Worm (Caenorhabditis elegans): ENCODE measurements around the gene Y116A8B.4.

The Y116A8B.4 gene

DNA sequence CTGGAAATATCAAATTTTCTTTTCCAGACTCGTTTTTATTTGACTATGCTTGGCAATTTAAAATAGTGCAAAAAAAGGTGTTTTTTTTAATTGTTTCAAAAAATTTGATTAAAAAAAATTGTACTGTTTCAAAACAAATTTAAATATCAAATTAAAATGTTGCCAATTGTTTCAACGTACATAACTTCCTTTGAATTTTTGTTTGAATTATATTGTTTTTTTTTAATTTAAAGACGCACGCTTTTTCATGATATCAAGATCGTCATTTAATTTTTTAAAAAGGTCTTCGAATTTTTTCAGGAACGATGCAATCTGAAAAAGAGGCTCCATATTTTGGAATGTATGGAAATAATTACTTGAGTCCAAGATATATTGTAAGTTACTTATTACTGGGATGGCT lies at the start of gene Y116A8B.4:
TSS of gene Y116A8B.4 (plus strand) at position 301 of the 400 bp plus-strand sequence.
- TF ChIP-seq nhr-20 (tag; optimal IDR thresholded peaks at IDR 0.05), result no peak
- TF ChIP-seq hlh-4 (tag; optimal IDR thresholded peaks at IDR 0.05), result no peak
- TF ChIP-seq ceh-88 (GFP tag; IDR thresholded peaks at IDR 0.05), result no peak
- TF ChIP-seq mab-9 (GFP tag; IDR thresholded peaks at IDR 0.05), result no peak
- no peak for TF ChIP-seq xbp-1 (tag; optimal IDR thresholded peaks at IDR 0.05)
- TF ChIP-seq hpl-2 (GFP tag; optimal IDR thresholded peaks at IDR 0.05), result no peak

DNA sequence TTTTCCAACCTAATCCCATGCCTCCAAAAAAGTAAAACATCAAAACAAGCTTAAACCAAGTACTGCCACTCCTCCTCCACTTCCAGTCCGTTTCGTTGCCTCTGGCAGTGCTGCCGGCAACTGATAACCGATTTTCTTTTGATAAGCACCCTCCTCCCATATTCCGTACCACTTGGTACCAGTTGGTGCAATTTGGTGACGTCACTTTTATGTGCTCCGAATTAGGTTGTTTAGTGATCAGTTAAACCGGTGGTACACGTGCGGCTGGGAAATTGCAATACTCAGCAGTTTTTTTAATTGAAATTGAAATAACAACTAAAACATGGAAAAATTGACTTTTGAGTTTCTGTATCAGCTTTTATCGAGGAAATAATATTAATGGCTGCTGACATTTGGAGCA lies 49.5 kb upstream of the Y116A8B.4 start:
- peak; percentile 0 for TF ChIP-seq jun-1 (tag; optimal IDR thresholded peaks at IDR 0.05)
- TF ChIP-seq ztf-4 (tag; optimal IDR thresholded peaks at IDR 0.05), result no peak
- TF ChIP-seq fkh-10 (GFP tag; optimal IDR thresholded peaks at IDR 0.05), result no peak
- TF ChIP-seq nhr-90 (tag; optimal IDR thresholded peaks at IDR 0.05; ENCODE audit: poor library complexity), result peak; percentile 35
- TF ChIP-seq sptf-1 (tag; optimal IDR thresholded peaks at IDR 0.05), result no peak
- TF ChIP-seq elt-2 (tag; optimal IDR thresholded peaks at IDR 0.05), result peak; percentile 94

DNA sequence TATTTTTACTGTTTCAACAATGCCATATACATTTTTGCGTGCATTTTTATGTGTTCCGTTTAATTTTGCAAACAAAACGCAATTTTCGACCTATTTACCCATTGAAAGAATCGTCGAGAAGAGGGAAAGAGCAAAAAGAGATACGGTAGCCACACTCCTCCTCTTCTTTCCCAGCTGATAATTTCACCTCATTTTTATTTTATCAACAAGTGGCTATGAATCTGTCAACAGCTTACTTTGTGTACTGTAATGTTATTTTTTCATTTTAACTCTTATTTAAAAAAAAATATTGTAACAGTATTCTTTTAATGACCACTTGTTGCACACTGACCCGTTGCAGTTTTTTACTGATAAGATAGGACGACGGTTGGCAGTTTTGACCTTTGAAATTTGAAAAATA lies 48.6 kb upstream of the Y116A8B.4 start:
- TF ChIP-seq F16B12.6 (tag; optimal IDR thresholded peaks at IDR 0.05) (no peak), efl-1 (optimal IDR thresholded peaks at IDR 0.05) (no peak), efl-1 (GFP tag; optimal IDR thresholded peaks at IDR 0.05 in 1 of 2) (peak in 1 of 2 experiments; percentile 68)

DNA sequence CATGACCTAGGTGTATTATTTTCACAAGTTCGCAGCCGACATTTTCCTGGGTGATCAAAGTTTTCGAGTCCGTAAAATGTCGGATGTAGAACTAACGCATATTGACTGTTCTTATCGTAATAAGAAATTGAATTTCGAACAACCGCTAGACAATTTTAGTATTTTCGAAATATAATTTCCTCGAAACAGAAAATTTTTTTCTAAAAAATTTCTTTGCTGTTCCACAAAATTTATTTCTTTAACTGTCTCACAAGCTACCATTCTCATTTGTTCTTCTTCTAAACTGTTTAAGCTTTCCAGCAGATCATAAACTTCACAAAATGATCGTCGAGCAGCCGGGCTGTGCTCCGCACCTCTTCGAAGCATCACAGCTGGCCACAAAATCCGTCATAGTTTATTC lies 47.4 kb upstream of the Y116A8B.4 start, which contains the start of gene C52D10.3:
TSS of gene C52D10.3 (plus strand) at position 301 of the 400 bp plus-strand sequence.
- TF ChIP-seq unc-30 (tag; optimal IDR thresholded peaks at IDR 0.05) (no peak), mdl-1 (tag; optimal IDR thresholded peaks at IDR 0.05) (no peak), tbx-2 (tag; optimal IDR thresholded peaks at IDR 0.05) (no peak), nhr-11 (tag; optimal IDR thresholded peaks at IDR 0.05) (no peak), elt-3 (tag; optimal IDR thresholded peaks at IDR 0.05) (no peak), mab-9 (GFP tag; IDR thresholded peaks at IDR 0.05) (no peak), egl-27 (tag; optimal IDR thresholded peaks at IDR 0.05) (no peak), nhr-20 (tag; optimal IDR thresholded peaks at IDR 0.05) (no peak), dpl-1 (GFP tag; optimal IDR thresholded peaks at IDR 0.05) (no peak), unc-86 (tag; optimal IDR thresholded peaks at IDR 0.05) (no peak)

DNA sequence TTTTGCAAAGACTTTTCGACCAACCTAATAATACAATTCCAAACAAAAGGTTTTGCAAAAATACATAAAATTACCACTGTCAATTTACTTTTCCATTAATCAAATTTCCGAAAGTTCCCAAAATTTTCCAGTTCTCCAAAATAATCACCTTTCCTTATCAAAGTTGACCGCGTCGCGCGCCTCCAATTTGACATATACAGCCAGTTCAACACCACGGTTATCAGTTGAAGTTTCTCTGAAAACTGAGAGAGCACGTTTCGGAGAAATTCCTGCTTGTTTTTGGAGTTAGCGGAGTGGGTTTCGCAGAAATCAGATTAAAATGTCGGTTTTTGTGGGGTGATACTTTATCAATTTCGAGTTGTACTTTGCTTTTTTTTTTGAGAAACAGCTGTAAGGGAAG lies 44.5 kb upstream of the Y116A8B.4 start:
- TF ChIP-seq pqm-1 (tag; optimal IDR thresholded peaks at IDR 0.05), result peak; percentile 73
- TF ChIP-seq unc-98 (GFP tag; IDR thresholded peaks at IDR 0.05), result no peak
- TF ChIP-seq tbx-2 (tag; optimal IDR thresholded peaks at IDR 0.05), result no peak
- peak; percentile 59 for TF ChIP-seq elt-2 (tag; optimal IDR thresholded peaks at IDR 0.05)

DNA sequence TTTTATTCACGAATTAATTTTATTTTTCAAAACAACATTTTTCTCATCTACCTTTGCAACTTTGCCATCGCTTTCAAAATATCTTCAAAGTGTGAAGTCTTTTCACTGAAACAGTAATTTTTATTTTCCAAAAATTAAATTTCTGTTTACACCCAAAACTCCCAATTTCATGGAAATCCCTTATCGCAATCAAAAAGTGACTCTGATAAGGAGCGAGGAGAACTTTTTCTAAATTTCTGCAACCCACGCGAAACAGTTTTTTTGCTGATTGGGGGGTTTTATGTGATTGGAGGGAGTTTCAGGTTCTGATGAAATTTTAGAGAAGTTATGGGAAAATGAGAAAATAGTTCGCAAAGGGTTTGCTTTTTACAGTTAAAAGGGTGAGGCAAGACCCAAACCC lies 44.0 kb upstream of the Y116A8B.4 start:
- TF ChIP-seq pqm-1 (tag; optimal IDR thresholded peaks at IDR 0.05), result peak; percentile 88
- TF ChIP-seq C16A3.4 (tag; optimal IDR thresholded peaks at IDR 0.05), result no peak
- TF ChIP-seq elt-2 (tag; optimal IDR thresholded peaks at IDR 0.05), result peak; percentile 4

DNA sequence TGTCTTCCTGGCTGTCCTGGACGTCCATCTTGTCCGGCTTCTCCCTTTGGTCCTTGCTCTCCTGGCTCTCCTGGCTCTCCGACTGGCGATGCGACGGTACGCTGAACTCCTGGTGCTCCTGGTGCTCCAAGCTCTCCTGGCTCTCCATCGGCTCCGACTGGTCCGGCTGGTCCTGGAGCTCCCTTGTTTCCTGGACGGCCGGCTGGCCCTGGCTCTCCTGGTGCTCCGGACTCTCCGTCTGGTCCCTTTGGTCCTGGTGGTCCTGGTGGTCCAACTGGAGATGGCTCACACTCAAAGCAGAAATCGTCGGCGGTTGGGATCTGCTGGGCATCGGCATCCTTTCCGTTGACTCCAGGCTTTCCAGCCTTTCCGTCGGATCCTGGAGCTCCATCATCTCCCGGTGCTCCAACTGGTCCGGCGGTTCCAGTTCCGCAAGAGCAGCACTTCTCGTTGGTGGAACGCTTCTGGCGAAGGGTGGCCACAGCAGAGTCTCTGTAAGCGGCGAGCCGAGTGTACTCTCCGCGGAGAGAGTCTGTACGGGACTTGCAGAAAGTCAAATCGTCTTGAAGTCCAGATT lies 40.5 kb upstream of the Y116A8B.4 start:
- no peak for TF ChIP-seq isw-1 (GFP tag; IDR thresholded peaks at IDR 0.05)
- TF ChIP-seq Y116A8C.19 (tag; optimal IDR thresholded peaks at IDR 0.05; ENCODE audit: borderline replicate concordance), result no peak
- no peak for TF ChIP-seq lin-14 (GFP tag; optimal IDR thresholded peaks at IDR 0.05)
- no peak for TF ChIP-seq nhr-77 (tag; optimal IDR thresholded peaks at IDR 0.05)
- TF ChIP-seq ceh-8 (GFP tag; optimal IDR thresholded peaks at IDR 0.05), result peak; percentile 43
- TF ChIP-seq sox-4 (tag; optimal IDR thresholded peaks at IDR 0.05), result no peak
- no peak for TF ChIP-seq lin-15B (tag; optimal IDR thresholded peaks at IDR 0.05)

Data from whole organism, L1 larva.